Fruit fly (Drosophila melanogaster) whole organism, wandering third instar larva: ENCODE data around the gene RanBP3.

Source experiments
- Abd-B ChIP-seq: fragments of >200 bp; optimal IDR thresholded peaks from 2 replicates; lab custom pipeline; 2017; ENCODE audit warnings: missing biosample characterization, missing genetic modification characterization
- CG32264 ChIP-seq: fragments of 200-800 bp; sonication (Bioruptor generic); optimal IDR thresholded peaks from 2 replicates; lab custom pipeline; 2016; ENCODE audit warnings: missing biosample characterization, missing genetic modification characterization
- CG9705 ChIP-seq: fragments of 200-800 bp; sonication (Bioruptor generic); optimal IDR thresholded peaks from 2 replicates; lab custom pipeline; 2018; ENCODE audit warnings: missing biosample characterization, mild to moderate bottlenecking, missing genetic modification characterization
- CrebA ChIP-seq: fragments of 200-800 bp; sonication (Bioruptor generic); optimal IDR thresholded peaks from 2 replicates; lab custom pipeline; 2016; ENCODE audit warnings: missing biosample characterization, mild to moderate bottlenecking, missing genetic modification characterization, borderline replicate concordance
- Dfd ChIP-seq: fragments of >200 bp; optimal IDR thresholded peaks from 2 replicates; lab custom pipeline; 2017; ENCODE audit warnings: missing biosample characterization, missing genetic modification characterization
- Dif ChIP-seq: fragments of 200-275, 200-300 bp; sonication (Bioruptor generic); optimal IDR thresholded peaks from 2 replicates; lab custom pipeline; 2018; ENCODE audit warnings: missing biosample characterization, missing genetic modification characterization; ENCODE audit not compliant: partially characterized antibody
- GATAd ChIP-seq: sonication (Bioruptor generic); optimal IDR thresholded peaks from 2 replicates; lab custom pipeline; 2016; ENCODE audit warnings: missing biosample characterization, missing genetic modification characterization
- HLH106 ChIP-seq: fragments of 200-800 bp; optimal IDR thresholded peaks from 3 replicates; lab custom pipeline; 2019; ENCODE audit warnings: missing biosample characterization, mild to moderate bottlenecking, missing genetic modification characterization, moderate library complexity
- Hnf4 ChIP-seq: fragments of 200-800 bp; sonication (Bioruptor generic); optimal IDR thresholded peaks from 2 replicates; lab custom pipeline; 2016; ENCODE audit warnings: missing biosample characterization, mild to moderate bottlenecking, missing genetic modification characterization
- Hr78 ChIP-seq: fragments of >200 bp; optimal IDR thresholded peaks from 2 replicates; lab custom pipeline; 2017; ENCODE audit warnings: missing biosample characterization, missing genetic modification characterization
- Hr83 ChIP-seq: fragments of 200-300 bp; sonication (Bioruptor generic); optimal IDR thresholded peaks from 2 replicates; lab custom pipeline; 2016; ENCODE audit warnings: missing biosample characterization, mild to moderate bottlenecking, missing genetic modification characterization, moderate library complexity; ENCODE audit not compliant: poor library complexity, severe bottlenecking
- Jra ChIP-seq: sonication (Bioruptor generic); optimal IDR thresholded peaks from 2 replicates; lab custom pipeline; 2016; ENCODE audit warnings: missing biosample characterization, missing genetic modification characterization
- Mio ChIP-seq: sonication (Bioruptor generic); optimal IDR thresholded peaks from 2 replicates; lab custom pipeline; 2016; ENCODE audit warnings: missing biosample characterization, missing genetic modification characterization
- Myc ChIP-seq: fragments of >200 bp; optimal IDR thresholded peaks from 2 replicates; lab custom pipeline; 2017
- N ChIP-seq: fragments of >200 bp; optimal IDR thresholded peaks from 2 replicates; lab custom pipeline; 2018; ENCODE audit warnings: missing biosample characterization, missing external identifiers, missing genetic modification characterization
- OdsH ChIP-seq: fragments of 200-800 bp; sonication (Bioruptor generic); optimal IDR thresholded peaks from 2 replicates; lab custom pipeline; 2016; ENCODE audit warnings: missing biosample characterization, mild to moderate bottlenecking, missing genetic modification characterization
- Rel ChIP-seq, 2 experiments: fragments of 200-800 bp; sonication (Bioruptor generic) in 1 of 2; optimal IDR thresholded peaks; 2 replicates in 1 of 2; 3 replicates in 1 of 2; lab custom pipeline; 2016 to 2019; ENCODE audit warnings: mild to moderate bottlenecking in 2 of 2, missing biosample characterization in 2 of 2, missing genetic modification characterization in 2 of 2, moderate library complexity in 1 of 2
- Sp1 ChIP-seq: fragments of 200-800 bp; sonication (Bioruptor generic); optimal IDR thresholded peaks from 3 replicates; lab custom pipeline; 2019; ENCODE audit warnings: missing biosample characterization, mild to moderate bottlenecking, missing genetic modification characterization, moderate library complexity
- Vsx2 ChIP-seq: fragments of 200-300, 225-300 bp; sonication (Bioruptor generic); optimal IDR thresholded peaks from 2 replicates; lab custom pipeline; 2018; ENCODE audit warnings: missing biosample characterization, missing genetic modification characterization; ENCODE audit not compliant: partially characterized antibody
- br ChIP-seq: fragments of 200-800 bp; sonication (Bioruptor generic); optimal IDR thresholded peaks from 2 replicates; lab custom pipeline; 2016; ENCODE audit warnings: missing biosample characterization, missing genetic modification characterization
- brk ChIP-seq: fragments of 200-800 bp; sonication (Bioruptor generic); optimal IDR thresholded peaks from 2 replicates; lab custom pipeline; 2016; ENCODE audit warnings: missing biosample characterization, mild to moderate bottlenecking, missing genetic modification characterization
- dl ChIP-seq, 2 experiments: fragments of 175-275, 200-275 bp in 1 of 2; fragments of 200-275 bp in 1 of 2; sonication (Bioruptor generic); optimal IDR thresholded peaks; lab custom pipeline; 2018; ENCODE audit warnings: mild to moderate bottlenecking in 2 of 2, missing biosample characterization in 2 of 2, missing genetic modification characterization in 2 of 2, moderate library complexity in 2 of 2; ENCODE audit not compliant: partially characterized antibody in 2 of 2, insufficient read depth in 1 of 2
- dmrt93B ChIP-seq: fragments of 200-800 bp; sonication (Bioruptor generic); optimal IDR thresholded peaks from 2 replicates; lab custom pipeline; 2018; ENCODE audit warnings: missing biosample characterization, mild to moderate bottlenecking, missing genetic modification characterization
- dsf ChIP-seq: sonication (Bioruptor generic); optimal IDR thresholded peaks from 2 replicates; lab custom pipeline; 2016; ENCODE audit warnings: missing biosample characterization, missing genetic modification characterization, borderline replicate concordance
- ey ChIP-seq: fragments of 200-800 bp; sonication (Bioruptor generic); optimal IDR thresholded peaks from 2 replicates; lab custom pipeline; 2016; ENCODE audit warnings: missing biosample characterization, missing genetic modification characterization
- foxo ChIP-seq, 2 experiments: fragments of 200-800 bp; sonication (Bioruptor generic); optimal IDR thresholded peaks; 2 replicates in 1 of 2; 3 replicates in 1 of 2; lab custom pipeline; 2016 to 2017; ENCODE audit warnings: missing biosample characterization in 2 of 2, missing genetic modification characterization in 2 of 2
- fru ChIP-seq: fragments of 200-800 bp; sonication (Bioruptor generic); optimal IDR thresholded peaks from 3 replicates; lab custom pipeline; 2016; ENCODE audit warnings: missing biosample characterization, mild to moderate bottlenecking, missing genetic modification characterization
- h ChIP-seq: fragments of 200-800 bp; sonication (Bioruptor generic); optimal IDR thresholded peaks from 3 replicates; lab custom pipeline; 2016; ENCODE audit warnings: missing biosample characterization, mild to moderate bottlenecking, missing genetic modification characterization
- jim ChIP-seq: fragments of 175-275, 200-325 bp; sonication (Bioruptor generic); optimal IDR thresholded peaks from 2 replicates; lab custom pipeline; 2016; ENCODE audit warnings: missing biosample characterization, mild to moderate bottlenecking, missing genetic modification characterization
- lola ChIP-seq: fragments of >200 bp; optimal IDR thresholded peaks from 2 replicates; lab custom pipeline; 2017; ENCODE audit warnings: missing biosample characterization, missing genetic modification characterization
- pan ChIP-seq: fragments of >200 bp; optimal IDR thresholded peaks from 2 replicates; lab custom pipeline; 2017
- psq ChIP-seq: fragments of 200-800 bp; sonication (Bioruptor generic); optimal IDR thresholded peaks from 3 replicates; lab custom pipeline; 2017; ENCODE audit warnings: missing biosample characterization, mild to moderate bottlenecking, missing genetic modification characterization, moderate library complexity
- rgr ChIP-seq: fragments of 200-800 bp; sonication (Bioruptor generic); optimal IDR thresholded peaks from 3 replicates; lab custom pipeline; 2016; ENCODE audit warnings: missing biosample characterization, mild to moderate bottlenecking, missing genetic modification characterization
- sage ChIP-seq: fragments of 200-800 bp; sonication (Bioruptor generic); optimal IDR thresholded peaks from 2 replicates; lab custom pipeline; 2016; ENCODE audit warnings: missing biosample characterization, mild to moderate bottlenecking, missing genetic modification characterization
- sv ChIP-seq: fragments of 200-800 bp; sonication (Bioruptor generic); optimal IDR thresholded peaks from 3 replicates; lab custom pipeline; 2016; ENCODE audit warnings: missing biosample characterization, missing genetic modification characterization
- tai ChIP-seq: sonication (Bioruptor generic); optimal IDR thresholded peaks from 2 replicates; lab custom pipeline; 2016; ENCODE audit warnings: missing biosample characterization, missing genetic modification characterization
- usp ChIP-seq: fragments of >200 bp; optimal IDR thresholded peaks from 2 replicates; lab custom pipeline; 2017; ENCODE audit warnings: missing biosample characterization, missing genetic modification characterization
- woc ChIP-seq: sonication (Bioruptor generic); optimal IDR thresholded peaks from 2 replicates; lab custom pipeline; 2016; ENCODE audit warnings: missing biosample characterization, mild to moderate bottlenecking, missing genetic modification characterization

Gene RanBP3

dm6 chr3R:23790483-23791175, 38.0 kb upstream of the RanBP3 start:
- TF ChIP-seq Sp1 (GFP tag; lab: Kevin White, UChicago), result no peak
- TF ChIP-seq CG32264, result no peak
- no peak for TF ChIP-seq Rel (GFP tag; optimal IDR thresholded peaks at IDR 0.05; lab: Kevin White, UChicago)
- peak; percentile 87 for TF ChIP-seq Rel (tag; optimal IDR thresholded peaks at IDR 0.05; lab: Kevin White, UChicago)
- TF ChIP-seq h, result peak; percentile 9
- no peak for TF ChIP-seq N
- no peak for TF ChIP-seq psq (GFP tag; lab: Kevin White, UChicago)

dm6 chr3R:23789584-23789983, 37.0 kb upstream of the RanBP3 start:
- TF ChIP-seq Dfd (GFP tag; lab: Kevin White, UChicago) (no peak), Rel (GFP tag; optimal IDR thresholded peaks at IDR 0.05; lab: Kevin White, UChicago) (no peak), Rel (tag; optimal IDR thresholded peaks at IDR 0.05; lab: Kevin White, UChicago) (peak; percentile 52)

- no peak for TF ChIP-seq CG32264
- peak; percentile 38 for TF ChIP-seq dmrt93B (GFP tag; lab: Kevin White, UChicago)
- TF ChIP-seq Dif (GFP tag; lab: Kevin White, UChicago), result no peak
- no peak for TF ChIP-seq Dfd (GFP tag; lab: Kevin White, UChicago)
- TF ChIP-seq dsf (GFP tag; lab: Kevin White, UChicago), result no peak
- no peak for TF ChIP-seq pan (lab: Kevin White, UChicago)
- TF ChIP-seq N, result no peak
- peak in 1 of 2 experiments; percentile 61 for TF ChIP-seq foxo (GFP tag; optimal IDR thresholded peaks at IDR 0.05; lab: Kevin White, UChicago)
- no peak for TF ChIP-seq sage (GFP tag; lab: Kevin White, UChicago)
- no peak for TF ChIP-seq jim (GFP tag; lab: Kevin White, UChicago)
- TF ChIP-seq h, result peak; percentile 49
- peak; percentile 61 for TF ChIP-seq woc (GFP tag; lab: Kevin White, UChicago)
- peak; percentile 69 for TF ChIP-seq HLH106 (tag; lab: Kevin White, UChicago)
- no peak for TF ChIP-seq Hr83 (GFP tag; lab: Kevin White, UChicago)
- TF ChIP-seq Myc (lab: Kevin White, UChicago), result no peak
- peak; percentile 65 for TF ChIP-seq Sp1 (GFP tag; lab: Kevin White, UChicago)
- no peak for TF ChIP-seq brk (GFP tag; lab: Kevin White, UChicago)
- TF ChIP-seq tai (GFP tag; lab: Kevin White, UChicago), result no peak
- TF ChIP-seq Hnf4 (GFP tag; lab: Kevin White, UChicago), result peak; percentile 11
- no peak for TF ChIP-seq Jra (GFP tag; lab: Kevin White, UChicago)
- TF ChIP-seq CG9705 (GFP tag; lab: Kevin White, UChicago), result no peak
- TF ChIP-seq fru (GFP tag; lab: Kevin White, UChicago), result peak; percentile 51
- TF ChIP-seq dl (GFP tag; optimal IDR thresholded peaks at IDR 0.05; lab: Kevin White, UChicago; ENCODE audit: insufficient read depth in 1 of 2, partially characterized antibody in 2 of 2), result no peak
- TF ChIP-seq GATAd (GFP tag; lab: Kevin White, UChicago), result no peak
- no peak for TF ChIP-seq lola (GFP tag; lab: Kevin White, UChicago)
- TF ChIP-seq psq (GFP tag; lab: Kevin White, UChicago), result peak; percentile 53
- no peak for TF ChIP-seq Rel (GFP tag; optimal IDR thresholded peaks at IDR 0.05; lab: Kevin White, UChicago)
- TF ChIP-seq Rel (tag; optimal IDR thresholded peaks at IDR 0.05; lab: Kevin White, UChicago), result peak; percentile 86
- TF ChIP-seq Abd-B, result no peak
- no peak for TF ChIP-seq usp (GFP tag; lab: Kevin White, UChicago)
- no peak for TF ChIP-seq CrebA (GFP tag; lab: Kevin White, UChicago)
- TF ChIP-seq Hr78 (GFP tag; lab: Kevin White, UChicago), result no peak
- TF ChIP-seq ey (GFP tag; lab: Kevin White, UChicago), result peak; percentile 61
- TF ChIP-seq br (GFP tag; lab: Kevin White, UChicago), result peak; percentile 60
- peak; percentile 62 for TF ChIP-seq rgr (GFP tag; lab: Kevin White, UChicago)
- TF ChIP-seq Mio (GFP tag; lab: Kevin White, UChicago), result no peak
- no peak for TF ChIP-seq sv (GFP tag; lab: Kevin White, UChicago)
- peak; percentile 39 for TF ChIP-seq OdsH (GFP tag; lab: Kevin White, UChicago)
- TF ChIP-seq Vsx2 (GFP tag; lab: Kevin White, UChicago), result no peak
Measured at dm6 chr3R:23788406-23789021, 35.9 kb upstream of the RanBP3 start.
